Fruit fly (Drosophila melanogaster) whole organism, embryonic: Measurements from ENCODE around the gene CG7766.

Experiments
- B-H1 ChIP-seq: fragments of 200-800 bp; sonication (Bioruptor generic); IDR thresholded peaks from 3 replicates; pipeline ENCODE4 v1.3.6; 2022; ENCODE audit warnings: missing biosample characterization, missing genetic modification characterization
- CG1024 ChIP-seq: fragments of 200-800 bp; sonication (Bioruptor generic); IDR thresholded peaks from 2 replicates; pipeline ENCODE4 v1.3.6; 2022; ENCODE audit warnings: missing biosample characterization, missing genetic modification characterization
- CG11695 ChIP-seq: fragments of 200-800 bp; sonication (Bioruptor generic); IDR thresholded peaks from 3 replicates; pipeline ENCODE4 v1.3.6; 2022; ENCODE audit warnings: missing biosample characterization, missing genetic modification characterization
- CG14441 ChIP-seq: fragments of 200-800 bp; sonication (Bioruptor generic); IDR thresholded peaks from 2 replicates; pipeline ENCODE4 v1.3.6; 2022; ENCODE audit warnings: missing biosample characterization, missing genetic modification characterization
- CG2199 ChIP-seq: fragments of 200-800 bp; sonication (Bioruptor generic); IDR thresholded peaks from 3 replicates; pipeline ENCODE4 v1.3.6; 2022; ENCODE audit warnings: missing biosample characterization, missing genetic modification characterization
- CG2712 ChIP-seq: fragments of 200-800 bp; optimal IDR thresholded peaks from 3 replicates; lab custom pipeline; 2019; ENCODE audit warnings: missing biosample characterization, mild to moderate bottlenecking, missing genetic modification characterization, moderate library complexity
- CG2889 ChIP-seq: fragments of 200-800 bp; sonication (Bioruptor generic); IDR thresholded peaks from 3 replicates; pipeline ENCODE4 v1.3.6; 2022; ENCODE audit warnings: missing biosample characterization, missing genetic modification characterization
- CG32532 ChIP-seq: fragments of 200-800 bp; sonication (Bioruptor generic); IDR thresholded peaks from 2 replicates; pipeline ENCODE4 v1.3.6; 2022; ENCODE audit warnings: missing biosample characterization, missing genetic modification characterization
- CG34224 ChIP-seq: fragments of 200-800 bp; sonication (Bioruptor generic); IDR thresholded peaks from 3 replicates; pipeline ENCODE4 v1.3.6; 2022; ENCODE audit warnings: missing biosample characterization, missing genetic modification characterization; ENCODE audit not compliant: partially characterized antibody
- CG34422 ChIP-seq: fragments of 200-800 bp; sonication (Bioruptor generic); IDR thresholded peaks from 3 replicates; pipeline ENCODE4 v1.3.6; 2022; ENCODE audit warnings: missing biosample characterization, missing genetic modification characterization
- CG42726 ChIP-seq: fragments of 200-800 bp; sonication (Bioruptor generic); IDR thresholded peaks from 2 replicates; pipeline ENCODE4 v1.3.6; 2022; ENCODE audit warnings: missing biosample characterization, missing genetic modification characterization; ENCODE audit not compliant: partially characterized antibody
- CG4404 ChIP-seq: fragments of 200-800 bp; sonication (Bioruptor generic); IDR thresholded peaks from 2 replicates; pipeline ENCODE4 v1.3.6; 2022; ENCODE audit warnings: missing biosample characterization, missing genetic modification characterization
- CG4617 ChIP-seq: fragments of 200-800 bp; sonication (Bioruptor generic); optimal IDR thresholded peaks from 3 replicates; lab custom pipeline; 2016; ENCODE audit warnings: missing biosample characterization, missing genetic modification characterization, borderline replicate concordance
- CG4730 ChIP-seq: fragments of 200-800 bp; sonication (Bioruptor generic); IDR thresholded peaks from 2 replicates; pipeline ENCODE4 v1.3.6; 2022; ENCODE audit warnings: missing biosample characterization, missing genetic modification characterization
- CG6254 ChIP-seq: fragments of 200-800 bp; sonication (Bioruptor generic); optimal IDR thresholded peaks from 3 replicates; lab custom pipeline; 2017; ENCODE audit warnings: mild to moderate bottlenecking, missing biosample characterization, missing genetic modification reagents, missing genetic modification characterization
- CG6791 ChIP-seq: fragments of 200-800 bp; sonication (Bioruptor generic); IDR thresholded peaks from 3 replicates; pipeline ENCODE4 v1.3.6; 2022; ENCODE audit warnings: missing biosample characterization, missing genetic modification characterization; ENCODE audit not compliant: partially characterized antibody
- CG6854 ChIP-seq: fragments of 200-800 bp; sonication (Bioruptor generic); optimal IDR thresholded peaks from 3 replicates; lab custom pipeline; 2017; ENCODE audit warnings: missing biosample characterization, mild to moderate bottlenecking, missing genetic modification characterization
- CG7745 ChIP-seq: fragments of 200-800 bp; sonication (Bioruptor generic); optimal IDR thresholded peaks from 2 replicates; lab custom pipeline; 2018; ENCODE audit warnings: missing biosample characterization, mild to moderate bottlenecking, missing genetic modification characterization, moderate library complexity
- CG8924 ChIP-seq: fragments of 200-800 bp; optimal IDR thresholded peaks from 3 replicates; lab custom pipeline; 2019; ENCODE audit warnings: missing biosample characterization, mild to moderate bottlenecking, missing genetic modification characterization, moderate library complexity
- CG9817 ChIP-seq: fragments of 200-800 bp; sonication (Bioruptor generic); optimal IDR thresholded peaks from 2 replicates; lab custom pipeline; 2018; ENCODE audit warnings: missing biosample characterization, mild to moderate bottlenecking, missing genetic modification characterization, moderate library complexity
- Dek ChIP-seq: fragments of 200-800 bp; sonication (Bioruptor generic); optimal IDR thresholded peaks from 3 replicates; lab custom pipeline; 2019; ENCODE audit warnings: missing biosample characterization, mild to moderate bottlenecking, missing genetic modification characterization, moderate library complexity
- Dref ChIP-seq: fragments of 200-800 bp; sonication (Bioruptor generic); IDR thresholded peaks from 2 replicates; pipeline ENCODE4 v1.3.6; 2022; ENCODE audit warnings: missing biosample characterization, missing genetic modification characterization
- HLH4C ChIP-seq: fragments of 200-800 bp; sonication (Bioruptor generic); IDR thresholded peaks from 3 replicates; pipeline ENCODE4 v1.3.6; 2022; ENCODE audit warnings: missing biosample characterization, missing genetic modification characterization; ENCODE audit not compliant: partially characterized antibody
- HLH54F ChIP-seq: fragments of 200-800 bp; sonication (Bioruptor generic); optimal IDR thresholded peaks from 3 replicates; lab custom pipeline; 2016; ENCODE audit warnings: missing biosample characterization, missing genetic modification characterization
- Hey ChIP-seq: fragments of 200-800 bp; sonication (Bioruptor generic); optimal IDR thresholded peaks from 3 replicates; lab custom pipeline; 2018; ENCODE audit warnings: missing biosample characterization, mild to moderate bottlenecking, missing genetic modification characterization
- MESR4 ChIP-seq: fragments of 200-800 bp; sonication (Bioruptor generic); optimal IDR thresholded peaks from 2 replicates; lab custom pipeline; 2018; ENCODE audit warnings: missing biosample characterization, mild to moderate bottlenecking, missing genetic modification characterization, moderate library complexity
- Myb ChIP-seq: fragments of 200-800 bp; sonication (Bioruptor generic); optimal IDR thresholded peaks from 2 replicates; lab custom pipeline; 2016; ENCODE audit warnings: missing biosample characterization, missing genetic modification characterization
- NC2α ChIP-seq: fragments of 200-800 bp; sonication (Bioruptor generic); optimal IDR thresholded peaks from 2 replicates; lab custom pipeline; 2016; ENCODE audit warnings: missing biosample characterization, missing genetic modification characterization
- NC2β ChIP-seq: fragments of 200-800 bp; sonication (Bioruptor generic); optimal IDR thresholded peaks from 2 replicates; lab custom pipeline; 2016; ENCODE audit warnings: missing biosample characterization, missing genetic modification characterization
- NK7.1 ChIP-seq: fragments of 200-800 bp; sonication (Bioruptor generic); optimal IDR thresholded peaks from 3 replicates; lab custom pipeline; 2016; ENCODE audit warnings: missing biosample characterization, missing genetic modification characterization
- NfI ChIP-seq: fragments of 200-800 bp; sonication (Bioruptor generic); optimal IDR thresholded peaks from 3 replicates; lab custom pipeline; 2018; ENCODE audit warnings: missing biosample characterization, mild to moderate bottlenecking, missing genetic modification characterization, moderate library complexity
- Pdp1 ChIP-seq, 2 experiments: fragments of 200-800 bp; sonication (Bioruptor generic); optimal IDR thresholded peaks; 3 replicates each; lab custom pipeline; 2016; ENCODE audit warnings: missing biosample characterization in 2 of 2, missing genetic modification characterization in 2 of 2, mild to moderate bottlenecking in 1 of 2, moderate library complexity in 1 of 2
- Sry-δ ChIP-seq: fragments of 200-800 bp; sonication (Bioruptor generic); optimal IDR thresholded peaks from 2 replicates; lab custom pipeline; 2016; ENCODE audit warnings: missing biosample characterization, missing genetic modification characterization
- al ChIP-seq: fragments of 200-800 bp; sonication (Bioruptor generic); IDR thresholded peaks from 2 replicates; pipeline ENCODE4 v1.3.6; 2022; ENCODE audit warnings: missing biosample characterization, missing genetic modification characterization
- bbx ChIP-seq: fragments of 200-800 bp; sonication (Bioruptor generic); IDR thresholded peaks from 2 replicates; pipeline ENCODE4 v1.3.6; 2022; ENCODE audit warnings: missing biosample characterization, missing genetic modification characterization; ENCODE audit not compliant: partially characterized antibody
- bigmax ChIP-seq: fragments of 200-800 bp; sonication (Bioruptor generic); optimal IDR thresholded peaks from 2 replicates; lab custom pipeline; 2018; ENCODE audit warnings: missing biosample characterization, mild to moderate bottlenecking, missing genetic modification characterization
- corto ChIP-seq: fragments of 200-800 bp; sonication (Bioruptor generic); optimal IDR thresholded peaks from 2 replicates; lab custom pipeline; 2016; ENCODE audit warnings: missing biosample characterization, mild to moderate bottlenecking, missing genetic modification characterization, moderate library complexity
- da ChIP-seq: fragments of 200-800 bp; sonication (Bioruptor generic); optimal IDR thresholded peaks from 2 replicates; lab custom pipeline; 2016; ENCODE audit warnings: missing biosample characterization, missing genetic modification characterization
- emc ChIP-seq: fragments of 200-800 bp; sonication (Bioruptor generic); optimal IDR thresholded peaks from 2 replicates; lab custom pipeline; 2016; ENCODE audit warnings: missing biosample characterization, missing genetic modification characterization
- en ChIP-seq: fragments of 200-800 bp; sonication (Bioruptor generic); optimal IDR thresholded peaks from 2 replicates; lab custom pipeline; 2016; ENCODE audit warnings: missing biosample characterization, missing genetic modification characterization
- hb ChIP-seq: fragments of 200-800 bp; sonication (Bioruptor generic); IDR thresholded peaks from 3 replicates; pipeline ENCODE4 v1.3.6; 2022; ENCODE audit warnings: missing biosample characterization, missing genetic modification characterization; ENCODE audit not compliant: partially characterized antibody
- knrl ChIP-seq: fragments of 200-800 bp; sonication (Bioruptor generic); IDR thresholded peaks from 3 replicates; pipeline ENCODE4 v1.3.6; 2022; ENCODE audit warnings: missing biosample characterization, missing genetic modification characterization; ENCODE audit not compliant: partially characterized antibody
- lmd ChIP-seq: fragments of 200-800 bp; sonication (Bioruptor generic); IDR thresholded peaks from 2 replicates; pipeline ENCODE4 v1.3.6; 2022; ENCODE audit warnings: missing biosample characterization, missing genetic modification characterization
- nerfin-2 ChIP-seq: fragments of 200-800 bp; sonication (Bioruptor generic); IDR thresholded peaks from 2 replicates; pipeline ENCODE4 v1.3.6; 2022; ENCODE audit warnings: missing biosample characterization, missing genetic modification characterization; ENCODE audit not compliant: partially characterized antibody
- pita ChIP-seq: fragments of 200-800 bp; sonication (Bioruptor generic); optimal IDR thresholded peaks from 2 replicates; lab custom pipeline; 2017; ENCODE audit warnings: missing biosample characterization, mild to moderate bottlenecking, missing genetic modification characterization
- slbo ChIP-seq: fragments of 200-800 bp; sonication (Bioruptor generic); IDR thresholded peaks from 2 replicates; pipeline ENCODE4 v1.3.6; 2022; ENCODE audit warnings: missing biosample characterization, missing genetic modification characterization
- slp2 ChIP-seq: fragments of 200-800 bp; sonication (Bioruptor generic); optimal IDR thresholded peaks from 2 replicates; lab custom pipeline; 2016; ENCODE audit warnings: missing biosample characterization, missing genetic modification characterization
- toy ChIP-seq: fragments of 200-800 bp; sonication (Bioruptor generic); IDR thresholded peaks from 2 replicates; pipeline ENCODE4 v1.3.6; 2022; ENCODE audit warnings: missing biosample characterization, missing genetic modification characterization
- trem ChIP-seq: fragments of 200-800 bp; optimal IDR thresholded peaks from 3 replicates; lab custom pipeline; 2019; ENCODE audit warnings: missing biosample characterization, mild to moderate bottlenecking, missing genetic modification characterization, moderate library complexity
- unc-4 ChIP-seq: fragments of 200-800 bp; sonication (Bioruptor generic); IDR thresholded peaks from 2 replicates; pipeline ENCODE4 v1.3.6; 2022; ENCODE audit warnings: missing biosample characterization, missing genetic modification characterization; ENCODE audit not compliant: partially characterized antibody
- vfl ChIP-seq: fragments of 200-800 bp; sonication (Bioruptor generic); optimal IDR thresholded peaks from 2 replicates; lab custom pipeline; 2016; ENCODE audit warnings: missing biosample characterization, missing genetic modification characterization

CG7766 gene

DNA sequence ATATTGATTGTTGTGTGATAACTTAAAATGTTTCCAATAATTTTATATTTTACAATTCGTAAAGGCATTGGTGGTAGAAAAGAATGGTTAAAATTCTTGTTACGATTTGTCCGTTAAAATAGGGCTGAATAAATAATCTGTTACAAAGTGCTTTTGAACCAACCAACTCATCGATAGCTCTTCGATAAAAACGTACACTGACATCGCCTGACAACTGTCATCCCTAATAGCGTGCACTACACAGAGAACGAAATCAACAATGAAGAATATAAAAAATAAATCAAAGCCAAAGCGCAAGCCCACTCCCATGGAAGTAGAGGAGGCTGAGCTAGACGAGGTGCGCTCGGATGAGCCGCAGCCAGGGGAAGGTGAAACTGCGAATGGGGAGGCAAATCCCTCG, 17.8 kb downstream of the CG7766 start, which contains the start of gene CG32708 (continued):
- TF ChIP-seq CG8924 (no peak), CG34224 (peak; percentile 74), slbo (0 out of 2 replicates have a peak, but pooled peaks have one; percentile 18), MESR4 (GFP tag; lab: Kevin White, UChicago) (peak; percentile 4), corto (GFP tag; lab: Kevin White, UChicago) (no peak), CG1024 (no peak), NC2β (GFP tag; lab: Kevin White, UChicago) (no peak), CG4730 (GFP tag; lab: Robert Waterston, UW) (no peak), unc-4 (GFP tag; lab: Robert Waterston, UW) (peak; percentile 79), CG7745 (tag; lab: Kevin White, UChicago) (no peak), emc (GFP tag; lab: Kevin White, UChicago) (no peak), pita (GFP tag; lab: Kevin White, UChicago) (no peak), Myb (peak; percentile 94), CG32532 (GFP tag; lab: Robert Waterston, UW) (no peak), hb (GFP tag; lab: Robert Waterston, UW) (peak; percentile 58; the same call in 2 of the 3 replicates), CG6854 (no peak), Hey (tag; lab: Kevin White, UChicago) (no peak), NfI (GFP tag; lab: Kevin White, UChicago) (no peak), CG14441 (GFP tag; lab: Robert Waterston, UW) (no peak), CG6254 (no peak), trem (tag; lab: Kevin White, UChicago) (peak; percentile 20), CG4617 (no peak), CG6791 (GFP tag; lab: Robert Waterston, UW) (peak; percentile 65; the same call in 2 of the 3 replicates), Sry-δ (GFP tag; lab: Kevin White, UChicago) (peak; percentile 86), en (no peak), NK7.1 (GFP tag; lab: Kevin White, UChicago) (no peak), vfl (no peak), HLH54F (GFP tag; lab: Kevin White, UChicago) (peak; percentile 4), da (no peak), B-H1 (GFP tag; lab: Robert Waterston, UW) (no peak), knrl (GFP tag; lab: Robert Waterston, UW) (peak; percentile 61; the same call in 2 of the 3 replicates), HLH4C (peak; percentile 72), CG9817 (tag; lab: Kevin White, UChicago) (no peak), bigmax (GFP tag; lab: Kevin White, UChicago) (no peak), slp2 (GFP tag; lab: Kevin White, UChicago) (no peak), CG11695 (GFP tag; lab: Robert Waterston, UW) (no peak), bbx (GFP tag; lab: Robert Waterston, UW) (peak; percentile 74), lmd (no peak), CG4404 (GFP tag; lab: Robert Waterston, UW) (no peak), Dref (GFP tag; lab: Robert Waterston, UW) (peak; percentile 85), CG42726 (GFP tag; lab: Robert Waterston, UW) (peak; percentile 20; the same call in 1 of the 2 replicates), CG2199 (GFP tag; lab: Robert Waterston, UW) (no peak), toy (GFP tag; lab: Robert Waterston, UW) (no peak), CG2712 (tag; lab: Kevin White, UChicago) (peak; percentile 4), CG2889 (no peak), CG34422 (GFP tag; lab: Robert Waterston, UW) (no peak), NC2α (GFP tag; lab: Kevin White, UChicago) (no peak), Dek (tag; lab: Kevin White, UChicago) (no peak), Pdp1 (GFP tag; optimal IDR thresholded peaks at IDR 0.05; lab: Kevin White, UChicago) (peak in 1 of 2 experiments; percentile 28), nerfin-2 (GFP tag; lab: Robert Waterston, UW) (peak; percentile 59; the same call in 1 of the 2 replicates), al (GFP tag; lab: Robert Waterston, UW) (no peak)
